Fruit fly (Drosophila melanogaster): ENCODE measurements around the gene CG42249.
"Not testable (repeated sequence)": the region's sequence is repeated elsewhere in the genome, so short reads cannot be mapped to it uniquely, and the experiment has no call there.

The CG42249 gene

DNA sequence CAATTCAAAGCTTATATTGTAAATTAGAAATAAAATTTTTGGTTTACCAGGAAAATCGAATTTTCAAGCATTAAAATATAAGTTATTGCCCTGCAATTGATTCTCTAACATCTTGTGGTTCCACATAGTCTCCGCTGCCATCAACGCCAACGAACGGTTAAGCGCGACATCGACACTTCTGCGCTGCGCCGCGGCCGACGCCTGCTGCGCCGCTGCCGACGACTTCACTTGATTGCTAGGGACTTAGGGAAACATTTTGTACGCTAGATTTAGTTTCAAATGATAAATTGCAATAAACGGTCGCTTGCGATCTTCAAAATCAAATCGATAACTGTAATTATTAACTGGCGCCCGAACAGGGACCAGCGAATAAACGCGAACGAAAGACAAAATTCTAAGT, at the start of gene CG42249:
CG42249 (plus strand) TSS at position 301 of the 400 bp plus-strand sequence.
- not testable (repeated sequence) for TF ChIP-seq Eip78C (GFP tag); achi (GFP tag; optimal IDR thresholded peaks at IDR 0.05); CG10631 (GFP tag; optimal IDR thresholded peaks at IDR 0.05)

DNA sequence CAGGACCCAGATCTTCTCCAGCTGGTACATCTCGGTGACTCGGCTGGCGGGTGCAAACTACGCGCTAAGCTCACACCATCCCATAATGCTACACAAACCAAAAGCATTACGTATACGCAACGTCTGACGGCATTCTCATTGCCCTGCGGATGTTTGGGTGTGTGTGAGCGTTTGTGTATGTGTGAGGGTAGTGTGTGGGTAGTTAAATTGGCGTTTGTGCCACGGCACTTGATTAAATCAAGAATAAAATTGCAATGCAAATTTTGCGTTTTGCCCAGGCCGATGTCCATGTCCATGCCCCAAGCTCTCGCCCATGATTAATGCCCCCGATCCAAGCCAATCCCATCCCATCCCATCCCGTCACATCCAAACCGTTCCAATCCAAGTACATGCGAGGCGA, 42.6 kb upstream of the CG42249 start, which contains the start of gene CG1552:
CG1552 (minus strand) TSS at position 101 of the 400 bp plus-strand sequence.
- TF ChIP-seq Ets96B (tag; optimal IDR thresholded peaks at IDR 0.05) (no peak), CG16779 (tag; optimal IDR thresholded peaks at IDR 0.05) (no peak), OdsH (GFP tag; optimal IDR thresholded peaks at IDR 0.05) (no peak), CG31627 (GFP tag; optimal IDR thresholded peaks at IDR 0.05) (no peak), CG8319 (GFP tag; optimal IDR thresholded peaks at IDR 0.05) (no peak), acj6 (GFP tag; optimal IDR thresholded peaks at IDR 0.05) (no peak)

dm6 chrX:11059519-11059918, 36.6 kb upstream of the CG42249 start, which contains the start of gene CG1545:
TSS of gene CG1545 (minus strand) at chrX:11059619.
- no peak for TF ChIP-seq acj6 (GFP tag; optimal IDR thresholded peaks at IDR 0.05)
- no peak for TF ChIP-seq fd85E (GFP tag; optimal IDR thresholded peaks at IDR 0.05)
- TF ChIP-seq esn (GFP tag; optimal IDR thresholded peaks at IDR 0.05), result no peak
- TF ChIP-seq CG10669 (GFP tag; optimal IDR thresholded peaks at IDR 0.05), result no peak
- no peak for TF ChIP-seq CG9139 (GFP tag; optimal IDR thresholded peaks at IDR 0.05)
- TF ChIP-seq CG8319 (GFP tag; optimal IDR thresholded peaks at IDR 0.05), result no peak
- TF ChIP-seq fd59A (GFP tag; optimal IDR thresholded peaks at IDR 0.05), result no peak
- no peak for TF ChIP-seq Ets96B (tag; optimal IDR thresholded peaks at IDR 0.05)
- TF ChIP-seq CG34406 (GFP tag; optimal IDR thresholded peaks at IDR 0.05), result no peak

DNA sequence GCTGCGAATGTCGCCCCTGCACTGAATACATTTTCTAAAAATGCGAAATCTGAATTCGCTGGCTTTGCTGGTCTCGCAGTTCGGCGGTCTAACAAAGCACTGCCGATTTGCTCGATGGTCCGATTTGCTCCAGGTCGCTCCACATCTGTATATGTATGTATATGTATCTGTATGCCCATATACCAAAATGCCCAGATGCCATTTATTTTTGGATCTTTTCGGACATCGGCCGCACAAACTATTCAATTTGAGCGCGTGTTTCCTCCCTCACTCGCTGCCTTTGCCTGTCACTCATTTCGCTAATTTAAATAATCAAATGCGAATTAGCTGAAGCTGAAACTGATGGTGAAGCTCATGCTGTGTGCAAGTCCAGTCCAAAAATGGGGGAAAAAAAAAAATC, 33.0 kb upstream of the CG42249 start, which contains the start of gene CG1537:
CG1537 (minus strand) TSS at position 101 of the 400 bp plus-strand sequence.
- TF ChIP-seq dac (GFP tag; optimal IDR thresholded peaks at IDR 0.05), result no peak
- no peak for TF ChIP-seq acj6 (GFP tag; optimal IDR thresholded peaks at IDR 0.05)

DNA sequence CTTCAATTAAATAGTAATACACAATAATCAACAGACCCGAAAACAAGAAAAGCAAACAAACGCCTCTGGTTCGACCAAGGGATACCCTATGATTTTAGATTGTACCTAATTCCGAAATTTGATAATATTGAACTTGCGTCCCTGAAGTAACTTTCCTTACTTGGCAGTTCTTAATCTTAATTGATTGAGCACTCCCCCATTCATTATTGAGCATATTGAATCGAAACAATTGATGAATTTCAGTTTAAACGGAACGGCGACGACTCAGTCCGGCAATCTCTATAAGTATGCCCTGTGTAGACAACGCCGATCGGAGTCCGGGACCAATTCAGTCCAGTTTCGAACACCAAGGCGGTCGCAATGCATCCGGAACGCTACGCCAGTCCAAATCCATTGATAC, 29.8 kb upstream of the CG42249 start, which contains the start of gene CG15203:
CG15203 (plus strand) TSS at position 301 of the 400 bp plus-strand sequence.
- TF ChIP-seq salr (GFP tag; optimal IDR thresholded peaks at IDR 0.05) (no peak), svp (GFP tag) (peak; percentile 37)

DNA sequence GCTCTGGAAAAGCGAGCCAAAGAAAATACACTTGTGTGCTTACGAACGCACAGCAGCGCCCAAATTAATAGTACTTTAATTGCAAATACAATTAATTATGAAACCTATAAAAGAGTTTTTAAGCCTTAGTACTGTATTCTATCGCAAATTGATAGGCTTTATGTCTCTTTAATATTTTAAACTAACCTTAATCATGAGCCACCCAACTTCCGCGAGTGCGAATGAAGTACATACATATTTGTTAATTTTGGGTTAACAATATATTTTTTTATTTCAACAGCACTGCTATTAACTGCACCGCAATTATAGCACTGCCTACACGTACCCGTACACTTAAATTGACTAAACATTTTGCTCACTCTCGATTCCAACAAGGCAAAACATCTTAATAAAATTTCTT, 14.8 kb upstream of the CG42249 start:
- TF ChIP-seq Lpt (GFP tag; optimal IDR thresholded peaks at IDR 0.05) (peak; percentile 6), Eip78C (GFP tag) (peak; percentile 80), CG11294 (GFP tag; IDR thresholded peaks at IDR 0.05) (peak; percentile 41; the same call in 1 of the 2 replicates), ss (GFP tag; optimal IDR thresholded peaks at IDR 0.05) (no peak), salr (GFP tag; optimal IDR thresholded peaks at IDR 0.05) (peak; percentile 16 to 22), CG15336 (GFP tag; IDR thresholded peaks at IDR 0.05) (peak; percentile 67), vri (GFP tag; optimal IDR thresholded peaks at IDR 0.05) (no peak), dac (GFP tag; optimal IDR thresholded peaks at IDR 0.05) (no peak), CG8119 (GFP tag; IDR thresholded peaks at IDR 0.05) (peak; percentile 71), CG4318 (GFP tag; optimal IDR thresholded peaks at IDR 0.05) (peak; percentile 32), OdsH (GFP tag; optimal IDR thresholded peaks at IDR 0.05) (peak; percentile 64), CG6276 (GFP tag; optimal IDR thresholded peaks at IDR 0.05) (peak; percentile 56), CG9139 (GFP tag; optimal IDR thresholded peaks at IDR 0.05) (no peak), Eip75B (GFP tag; optimal IDR thresholded peaks at IDR 0.05) (peak; percentile 25), fd59A (GFP tag; optimal IDR thresholded peaks at IDR 0.05) (peak; percentile 41), CG1621 (tag; optimal IDR thresholded peaks at IDR 0.05) (peak; percentile 13), CG10669 (GFP tag; optimal IDR thresholded peaks at IDR 0.05) (peak; percentile 60), pdm3 (GFP tag; optimal IDR thresholded peaks at IDR 0.05) (peak; percentile 59), Sox15 (GFP tag; optimal IDR thresholded peaks at IDR 0.05) (no peak), Gug (GFP tag; IDR thresholded peaks at IDR 0.05) (peak; percentile 54), Eip93F (GFP tag; optimal IDR thresholded peaks at IDR 0.05) (no peak), CG7368 (GFP tag; optimal IDR thresholded peaks at IDR 0.05) (no peak), CG6163 (GFP tag; IDR thresholded peaks at IDR 0.05) (0 out of 3 replicates have a peak, but pooled peaks have one; percentile 48), CG32006 (GFP tag; optimal IDR thresholded peaks at IDR 0.05) (peak; percentile 71), eg (GFP tag; IDR thresholded peaks at IDR 0.05) (peak; percentile 79), Blimp-1 (GFP tag; optimal IDR thresholded peaks at IDR 0.05) (no peak), Sox102F (GFP tag; optimal IDR thresholded peaks at IDR 0.05) (peak; percentile 9), svp (GFP tag) (peak; percentile 51), CG3919 (GFP tag; optimal IDR thresholded peaks at IDR 0.05) (peak; percentile 33), CG31627 (GFP tag; optimal IDR thresholded peaks at IDR 0.05) (peak; percentile 14), Hr4 (GFP tag; optimal IDR thresholded peaks at IDR 0.05) (no peak)
